Fruit fly (Drosophila melanogaster): ENCODE results near the gene nht.

nht gene

DNA sequence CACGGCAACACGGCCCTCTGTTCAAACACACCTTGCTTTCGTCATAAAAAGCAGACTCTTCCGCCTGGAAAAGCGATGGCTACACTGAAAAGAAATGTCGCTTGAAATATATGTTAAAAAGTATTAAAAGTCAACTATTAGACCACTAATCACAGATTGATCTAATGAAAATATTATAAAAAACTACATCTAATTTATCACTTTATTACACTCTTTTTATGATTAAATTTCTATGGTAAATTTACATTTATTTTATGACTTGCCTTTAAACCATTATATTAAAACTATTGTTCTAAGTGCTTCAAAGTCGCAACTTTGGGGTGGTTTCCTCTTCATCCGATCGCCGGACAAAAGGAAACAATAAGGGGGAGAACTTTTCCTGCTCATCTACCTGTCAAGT, 2.3 kb downstream of the nht start:
- TF ChIP-seq Clk (GFP tag; optimal IDR thresholded peaks at IDR 0.05) (no peak), cnc (optimal IDR thresholded peaks at IDR 0.05) (no peak), toe (GFP tag; optimal IDR thresholded peaks at IDR 0.05) (no peak), CG5204 (GFP tag; optimal IDR thresholded peaks at IDR 0.05) (no peak), CG33017 (tag; optimal IDR thresholded peaks at IDR 0.05) (no peak), ovo (GFP tag; optimal IDR thresholded peaks at IDR 0.05) (no peak), bab1 (GFP tag; optimal IDR thresholded peaks at IDR 0.05) (no peak), kay (GFP tag; ENCODE audit: borderline replicate concordance) (no peak), CG7101 (tag; optimal IDR thresholded peaks at IDR 0.05) (no peak), tj (GFP tag; optimal IDR thresholded peaks at IDR 0.05) (no peak), CG11617 (GFP tag; optimal IDR thresholded peaks at IDR 0.05) (no peak)

DNA sequence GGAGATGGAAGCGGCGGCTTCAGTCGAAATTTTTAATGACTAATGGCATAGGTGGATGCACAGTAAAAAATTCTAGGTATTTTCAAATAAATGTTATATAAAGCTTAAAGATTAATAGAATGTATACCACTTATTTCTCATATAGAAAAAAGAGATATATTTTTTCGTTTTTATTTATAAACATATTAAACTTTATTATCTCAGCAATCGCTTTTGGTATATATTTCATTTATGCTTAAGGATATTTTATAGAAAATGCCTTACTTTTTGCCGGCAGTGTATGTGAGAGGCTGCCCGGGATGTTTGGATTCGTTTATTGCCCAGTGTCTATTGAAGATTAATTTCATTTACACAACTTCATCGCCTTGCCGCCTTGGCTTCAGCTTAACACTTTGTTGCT, 3.8 kb downstream of the nht start:
- no peak for TF ChIP-seq ovo (GFP tag; optimal IDR thresholded peaks at IDR 0.05)
- no peak for TF ChIP-seq CG33017 (tag; optimal IDR thresholded peaks at IDR 0.05)
- no peak for TF ChIP-seq Hr96 (GFP tag; optimal IDR thresholded peaks at IDR 0.05)
- TF ChIP-seq CG5204 (GFP tag; optimal IDR thresholded peaks at IDR 0.05) = no peak
- TF ChIP-seq CG1620 (GFP tag; optimal IDR thresholded peaks at IDR 0.05) = no peak
- no peak for TF ChIP-seq Crg-1 (GFP tag; optimal IDR thresholded peaks at IDR 0.05)
- TF ChIP-seq toe (GFP tag; optimal IDR thresholded peaks at IDR 0.05) = no peak
- no peak for TF ChIP-seq Mnt (GFP tag; optimal IDR thresholded peaks at IDR 0.05)
- no peak for TF ChIP-seq CG7101 (tag; optimal IDR thresholded peaks at IDR 0.05)
- TF ChIP-seq Clk (GFP tag; optimal IDR thresholded peaks at IDR 0.05) = no peak
- TF ChIP-seq CG11617 (GFP tag; optimal IDR thresholded peaks at IDR 0.05) = no peak
- no peak for TF ChIP-seq CG14711 (tag; optimal IDR thresholded peaks at IDR 0.05)
- no peak for TF ChIP-seq tj (GFP tag; optimal IDR thresholded peaks at IDR 0.05)
- TF ChIP-seq CG12768 (GFP tag; optimal IDR thresholded peaks at IDR 0.05) = no peak
- no peak for TF ChIP-seq cnc (optimal IDR thresholded peaks at IDR 0.05)
- TF ChIP-seq cic (GFP tag; optimal IDR thresholded peaks at IDR 0.05) = no peak
- TF ChIP-seq CG7045 (GFP tag; optimal IDR thresholded peaks at IDR 0.05) = no peak
- TF ChIP-seq bab1 (GFP tag; optimal IDR thresholded peaks at IDR 0.05) = no peak

DNA sequence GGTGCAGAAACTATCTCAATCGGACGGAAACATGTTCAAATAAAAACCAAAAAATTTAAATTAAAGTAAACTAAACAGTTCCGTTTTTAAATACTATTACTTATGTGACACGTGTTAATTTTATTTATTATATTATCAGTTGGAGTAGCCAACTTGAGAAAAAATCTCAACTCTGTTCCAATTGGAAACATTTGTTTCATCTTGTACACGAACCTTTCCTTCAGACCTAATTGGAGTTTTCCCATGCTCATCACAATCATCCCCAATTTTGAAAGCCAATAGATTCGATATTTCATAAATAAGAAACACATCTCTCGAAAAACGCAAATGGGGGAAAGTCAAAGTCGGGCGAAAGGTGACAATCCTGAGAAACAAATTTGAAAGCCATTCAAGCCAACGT, 11.9 kb downstream of the nht start:
- TF ChIP-seq CG12768 (GFP tag; optimal IDR thresholded peaks at IDR 0.05) (no peak), Hr96 (GFP tag; optimal IDR thresholded peaks at IDR 0.05) (no peak), CG14711 (tag; optimal IDR thresholded peaks at IDR 0.05) (no peak), Mnt (GFP tag; optimal IDR thresholded peaks at IDR 0.05) (no peak), toe (GFP tag; optimal IDR thresholded peaks at IDR 0.05) (no peak), CG7045 (GFP tag; optimal IDR thresholded peaks at IDR 0.05) (no peak), CG33017 (tag; optimal IDR thresholded peaks at IDR 0.05) (no peak), CG1620 (GFP tag; optimal IDR thresholded peaks at IDR 0.05) (no peak), Crg-1 (GFP tag; optimal IDR thresholded peaks at IDR 0.05) (no peak), cic (GFP tag; optimal IDR thresholded peaks at IDR 0.05) (no peak), Clk (GFP tag; optimal IDR thresholded peaks at IDR 0.05) (no peak), pad (GFP tag; optimal IDR thresholded peaks at IDR 0.05) (no peak), cnc (optimal IDR thresholded peaks at IDR 0.05) (no peak), bab1 (GFP tag; optimal IDR thresholded peaks at IDR 0.05) (no peak), ovo (GFP tag; optimal IDR thresholded peaks at IDR 0.05) (no peak), CG7101 (tag; optimal IDR thresholded peaks at IDR 0.05) (no peak), CG11617 (GFP tag; optimal IDR thresholded peaks at IDR 0.05) (no peak), kay (GFP tag; ENCODE audit: borderline replicate concordance) (no peak), CG5204 (GFP tag; optimal IDR thresholded peaks at IDR 0.05) (no peak), tj (GFP tag; optimal IDR thresholded peaks at IDR 0.05) (no peak)

dm6 chr2L:15304359-15304758, 14.3 kb downstream of the nht start:
- TF ChIP-seq CG7045 (GFP tag; optimal IDR thresholded peaks at IDR 0.05) (no peak), tj (GFP tag; optimal IDR thresholded peaks at IDR 0.05) (no peak)

dm6 chr2L:15301841-15302240, 16.9 kb downstream of the nht start:
- TF ChIP-seq CG7045 (GFP tag; optimal IDR thresholded peaks at IDR 0.05) (no peak), cic (GFP tag; optimal IDR thresholded peaks at IDR 0.05) (no peak), Clk (GFP tag; optimal IDR thresholded peaks at IDR 0.05) (no peak), Hr96 (GFP tag; optimal IDR thresholded peaks at IDR 0.05) (no peak), kay (GFP tag; ENCODE audit: borderline replicate concordance) (no peak), pad (GFP tag; optimal IDR thresholded peaks at IDR 0.05) (no peak), bab1 (GFP tag; optimal IDR thresholded peaks at IDR 0.05) (no peak), CG1620 (GFP tag; optimal IDR thresholded peaks at IDR 0.05) (no peak), toe (GFP tag; optimal IDR thresholded peaks at IDR 0.05) (no peak), CG5204 (GFP tag; optimal IDR thresholded peaks at IDR 0.05) (no peak), Mnt (GFP tag; optimal IDR thresholded peaks at IDR 0.05) (no peak), CG11617 (GFP tag; optimal IDR thresholded peaks at IDR 0.05) (no peak), ovo (GFP tag; optimal IDR thresholded peaks at IDR 0.05) (no peak), tj (GFP tag; optimal IDR thresholded peaks at IDR 0.05) (no peak), CG7101 (tag; optimal IDR thresholded peaks at IDR 0.05) (no peak), CG14711 (tag; optimal IDR thresholded peaks at IDR 0.05) (no peak), CG12768 (GFP tag; optimal IDR thresholded peaks at IDR 0.05) (no peak), Crg-1 (GFP tag; optimal IDR thresholded peaks at IDR 0.05) (no peak), CG33017 (tag; optimal IDR thresholded peaks at IDR 0.05) (no peak), cnc (optimal IDR thresholded peaks at IDR 0.05) (no peak)

- TF ChIP-seq cnc (optimal IDR thresholded peaks at IDR 0.05) = no peak
Observed at dm6 chr2L:15297508-15297907, 21.2 kb downstream of the nht start, which contains the start of gene CG15262. Gene CG15262 (plus strand): TSS chr2L:15297808.

dm6 chr2L:15292139-15292538, 26.6 kb downstream of the nht start, which contains the start of gene CG15260:
Gene CG15260 (minus strand): TSS chr2L:15292239.
- no peak for TF ChIP-seq CG1620 (GFP tag; optimal IDR thresholded peaks at IDR 0.05)
- TF ChIP-seq CG7101 (tag; optimal IDR thresholded peaks at IDR 0.05) = no peak
- no peak for TF ChIP-seq CG7045 (GFP tag; optimal IDR thresholded peaks at IDR 0.05)
- TF ChIP-seq CG11617 (GFP tag; optimal IDR thresholded peaks at IDR 0.05) = no peak
- TF ChIP-seq Crg-1 (GFP tag; optimal IDR thresholded peaks at IDR 0.05) = no peak
- TF ChIP-seq CG14711 (tag; optimal IDR thresholded peaks at IDR 0.05) = no peak
- no peak for TF ChIP-seq Hr96 (GFP tag; optimal IDR thresholded peaks at IDR 0.05)
- TF ChIP-seq CG12768 (GFP tag; optimal IDR thresholded peaks at IDR 0.05) = no peak
- no peak for TF ChIP-seq tj (GFP tag; optimal IDR thresholded peaks at IDR 0.05)
- TF ChIP-seq kay (GFP tag; ENCODE audit: borderline replicate concordance) = no peak
- no peak for TF ChIP-seq ovo (GFP tag; optimal IDR thresholded peaks at IDR 0.05)
- TF ChIP-seq Mnt (GFP tag; optimal IDR thresholded peaks at IDR 0.05) = no peak
- TF ChIP-seq CG5204 (GFP tag; optimal IDR thresholded peaks at IDR 0.05) = no peak
- TF ChIP-seq cnc (optimal IDR thresholded peaks at IDR 0.05) = no peak
- no peak for TF ChIP-seq pad (GFP tag; optimal IDR thresholded peaks at IDR 0.05)
- no peak for TF ChIP-seq Clk (GFP tag; optimal IDR thresholded peaks at IDR 0.05)
- no peak for TF ChIP-seq toe (GFP tag; optimal IDR thresholded peaks at IDR 0.05)

Measured in whole organism, adult.